Worm (Caenorhabditis elegans): ENCODE results near the gene K07H8.7.

K07H8.7 gene

DNA sequence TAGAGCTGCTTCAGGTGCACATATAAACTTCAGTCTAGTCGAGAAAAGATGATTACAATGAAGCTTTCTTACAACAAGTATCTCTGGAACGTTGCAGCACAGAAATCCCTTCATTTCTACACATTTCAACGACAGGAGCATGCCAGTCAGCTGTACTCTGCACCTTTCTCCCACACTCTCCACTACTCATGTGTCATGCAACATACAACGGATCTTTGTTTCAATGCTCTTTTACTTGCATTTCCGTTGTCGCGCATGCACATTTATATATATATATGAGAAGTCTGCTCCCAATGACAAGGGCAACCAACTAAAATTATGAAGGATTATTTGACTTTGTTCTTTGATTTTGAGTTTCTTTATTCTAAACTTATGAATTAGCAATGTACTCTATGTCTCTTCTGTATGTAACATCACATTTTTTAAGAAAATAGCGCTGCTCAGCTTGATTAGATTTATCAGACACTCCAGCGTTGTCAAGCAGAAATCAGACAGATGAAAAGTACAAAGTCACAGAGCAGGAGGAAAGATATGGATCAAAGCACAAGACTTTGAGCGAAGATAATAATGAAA is 24.6 kb downstream of the K07H8.7 start (continued):
- TF ChIP-seq lin-35 (GFP tag; optimal IDR thresholded peaks at IDR 0.05) (no peak), pqm-1 (tag; optimal IDR thresholded peaks at IDR 0.05) (no peak), hpl-2 (GFP tag; optimal IDR thresholded peaks at IDR 0.05) (no peak), nhr-19 (GFP tag; conservative IDR thresholded peaks at IDR 0.05) (0 out of 2 replicates have a peak, but pooled peaks have one; percentile 12), zip-4 (GFP tag; optimal IDR thresholded peaks at IDR 0.05) (no peak), efl-3 (GFP tag; optimal IDR thresholded peaks at IDR 0.05) (no peak), Y116A8C.19 (tag; optimal IDR thresholded peaks at IDR 0.05; ENCODE audit: borderline replicate concordance) (no peak), sox-4 (tag; optimal IDR thresholded peaks at IDR 0.05) (peak; percentile 23), tlp-1 (tag; optimal IDR thresholded peaks at IDR 0.05) (no peak), elt-3 (tag; optimal IDR thresholded peaks at IDR 0.05) (no peak), sup-37 (GFP tag; optimal IDR thresholded peaks at IDR 0.05) (no peak), ceh-90 (tag; optimal IDR thresholded peaks at IDR 0.05) (peak; percentile 48), egl-27 (tag; optimal IDR thresholded peaks at IDR 0.05) (no peak), mep-1 (tag; optimal IDR thresholded peaks at IDR 0.05) (peak; percentile 11)

ce11 chrIV:8234088-8234496 is 25.7 kb downstream of the K07H8.7 start:
- TF ChIP-seq blmp-1 (tag; optimal IDR thresholded peaks at IDR 0.05) (peak; percentile 57), tbx-2 (tag; optimal IDR thresholded peaks at IDR 0.05) (no peak), lin-14 (GFP tag; optimal IDR thresholded peaks at IDR 0.05) (peak; percentile 39), snu-23 (GFP tag; optimal IDR thresholded peaks at IDR 0.05) (peak; percentile 22), elt-3 (tag; optimal IDR thresholded peaks at IDR 0.05) (peak in 1 of 6 experiments; percentile 0), mdl-1 (tag; optimal IDR thresholded peaks at IDR 0.05) (peak in 1 of 2 experiments; percentile 31), nhr-71 (tag; optimal IDR thresholded peaks at IDR 0.05) (peak; percentile 1), fkh-10 (GFP tag; optimal IDR thresholded peaks at IDR 0.05) (no peak), efl-1 (optimal IDR thresholded peaks at IDR 0.05) (no peak), efl-1 (GFP tag; optimal IDR thresholded peaks at IDR 0.05 in 1 of 2) (peak in 1 of 2 experiments; percentile 75), nhr-20 (tag; optimal IDR thresholded peaks at IDR 0.05) (peak; percentile 59)

- TF ChIP-seq fkh-10 (GFP tag; optimal IDR thresholded peaks at IDR 0.05), result no peak
- TF ChIP-seq lin-15B (tag; optimal IDR thresholded peaks at IDR 0.05), result no peak
- no peak for TF ChIP-seq nhr-237 (tag; optimal IDR thresholded peaks at IDR 0.05)
- no peak for TF ChIP-seq zip-4 (GFP tag; optimal IDR thresholded peaks at IDR 0.05)
- TF ChIP-seq nhr-90 (tag; optimal IDR thresholded peaks at IDR 0.05; ENCODE audit: poor library complexity), result no peak
- no peak for TF ChIP-seq fkh-4 (tag; optimal IDR thresholded peaks at IDR 0.05; ENCODE audit: borderline replicate concordance)
- no peak for TF ChIP-seq nhr-84 (tag; optimal IDR thresholded peaks at IDR 0.05)
- peak; percentile 17 for TF ChIP-seq lin-14 (GFP tag; optimal IDR thresholded peaks at IDR 0.05)
- TF ChIP-seq mab-9 (GFP tag; IDR thresholded peaks at IDR 0.05), result no peak
- no peak for TF ChIP-seq F16B12.6 (tag; optimal IDR thresholded peaks at IDR 0.05)
- no peak for TF ChIP-seq nhr-71 (tag; optimal IDR thresholded peaks at IDR 0.05)
- no peak for TF ChIP-seq nhr-19 (GFP tag; conservative IDR thresholded peaks at IDR 0.05)
- TF ChIP-seq snu-23 (GFP tag; optimal IDR thresholded peaks at IDR 0.05), result no peak
- no peak for TF ChIP-seq nhr-12 (tag; optimal IDR thresholded peaks at IDR 0.05)
- no peak for TF ChIP-seq efl-1 (optimal IDR thresholded peaks at IDR 0.05)
- TF ChIP-seq efl-1 (GFP tag; optimal IDR thresholded peaks at IDR 0.05 in 1 of 2), result peak in 1 of 2 experiments; percentile 15
- TF ChIP-seq nhr-28 (tag; optimal IDR thresholded peaks at IDR 0.05), result no peak
- no peak for TF ChIP-seq unc-86 (tag; optimal IDR thresholded peaks at IDR 0.05)
- no peak for TF ChIP-seq hpl-2 (GFP tag; optimal IDR thresholded peaks at IDR 0.05)
- peak; percentile 96 for TF ChIP-seq blmp-1 (tag; optimal IDR thresholded peaks at IDR 0.05)
- TF ChIP-seq lin-39 (tag; optimal IDR thresholded peaks at IDR 0.05), result no peak
These were observed 26.5 kb downstream of the K07H8.7 start for ce11 chrIV:8233268-8233667.

DNA sequence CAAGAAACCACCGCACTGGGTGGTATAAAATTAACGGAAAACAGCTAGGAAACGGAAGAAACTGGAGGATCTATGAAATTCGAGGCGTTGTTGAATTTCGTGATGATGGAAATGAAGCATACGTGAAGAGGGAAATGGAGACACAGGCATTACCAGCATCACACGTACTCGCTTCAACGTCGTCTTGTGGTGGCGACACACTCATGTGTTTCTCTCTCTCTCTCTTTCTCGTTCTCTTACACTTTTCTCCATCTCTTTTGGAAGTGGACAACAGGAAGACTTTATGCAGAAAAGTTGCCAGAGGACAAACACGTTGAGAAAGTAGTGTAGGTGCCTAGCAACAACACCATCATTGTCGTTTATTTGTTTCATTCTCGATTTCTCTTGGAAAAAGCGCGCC is 27.4 kb downstream of the K07H8.7 start:
- TF ChIP-seq ceh-8 (GFP tag; optimal IDR thresholded peaks at IDR 0.05) (no peak), mab-9 (GFP tag; IDR thresholded peaks at IDR 0.05) (no peak), mef-2 (tag; optimal IDR thresholded peaks at IDR 0.05) (no peak), lsy-2 (tag; optimal IDR thresholded peaks at IDR 0.05) (peak; percentile 10 to 56), rnt-1 (tag; optimal IDR thresholded peaks at IDR 0.05) (no peak), nhr-85 (tag) (no peak), dsc-1 (tag; optimal IDR thresholded peaks at IDR 0.05) (no peak), snu-23 (GFP tag; optimal IDR thresholded peaks at IDR 0.05) (peak; percentile 45), nhr-71 (tag; optimal IDR thresholded peaks at IDR 0.05) (peak; percentile 63), egl-13 (tag; optimal IDR thresholded peaks at IDR 0.05) (no peak), jun-1 (tag; optimal IDR thresholded peaks at IDR 0.05) (no peak), skn-1 (tag; optimal IDR thresholded peaks at IDR 0.05) (no peak), nhr-84 (tag; optimal IDR thresholded peaks at IDR 0.05) (no peak), unc-86 (tag; optimal IDR thresholded peaks at IDR 0.05) (peak; percentile 33), ceh-82 (tag; optimal IDR thresholded peaks at IDR 0.05) (peak in 1 of 3 experiments; percentile 11), hpl-2 (GFP tag; optimal IDR thresholded peaks at IDR 0.05) (no peak), snpc-4 (tag; optimal IDR thresholded peaks at IDR 0.05) (no peak), sox-4 (tag; optimal IDR thresholded peaks at IDR 0.05) (no peak)
